Worm (Caenorhabditis elegans): ENCODE results near the gene R155.3.

DNA sequence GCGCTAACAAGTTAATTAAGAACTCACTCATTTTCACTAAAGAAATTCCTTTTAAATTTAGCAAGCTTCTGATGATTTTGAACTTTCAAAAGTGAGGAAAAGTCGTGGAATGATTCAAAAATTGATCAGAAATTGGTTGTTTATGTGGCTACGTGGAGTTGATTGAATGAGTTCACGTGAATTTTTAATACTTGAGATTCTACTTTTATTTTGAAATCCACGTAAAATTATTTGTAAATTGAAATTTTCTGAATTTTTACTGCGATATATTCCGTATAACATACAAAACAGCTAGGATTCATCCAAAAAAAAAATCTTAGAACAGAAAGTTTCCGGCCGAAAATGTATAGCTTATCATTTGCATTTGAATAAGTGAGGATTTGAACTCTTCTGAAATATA lies 6.7 kb downstream of the R155.3 start, which contains the start of gene moa-1:
- TF ChIP-seq lin-32 (GFP tag; optimal IDR thresholded peaks at IDR 0.05) = no peak
- no peak for TF ChIP-seq bed-3 (GFP tag; optimal IDR thresholded peaks at IDR 0.05)
- TF ChIP-seq elt-3 (tag; optimal IDR thresholded peaks at IDR 0.05) = no peak
- no peak for TF ChIP-seq ztf-11 (tag; optimal IDR thresholded peaks at IDR 0.05)
- TF ChIP-seq ces-1 (GFP tag; optimal IDR thresholded peaks at IDR 0.05) = no peak
- TF ChIP-seq M03D4.4 (tag; optimal IDR thresholded peaks at IDR 0.05) = no peak
